Fruit fly (Drosophila melanogaster): ENCODE data around the gene Hou.

dm6 chrX:18662053-18662452, 11.8 kb upstream of the Hou start, which contains the start of gene CG6696:
- TF ChIP-seq topi (GFP tag; optimal IDR thresholded peaks at IDR 0.05): no peak
- TF ChIP-seq dsx (GFP tag; optimal IDR thresholded peaks at IDR 0.05; ENCODE audit: poor library complexity, severe bottlenecking): no peak
- no peak for TF ChIP-seq CG11294 (GFP tag; IDR thresholded peaks at IDR 0.05)
- TF ChIP-seq cyc (GFP tag; optimal IDR thresholded peaks at IDR 0.05): no peak
- TF ChIP-seq Lpt (GFP tag; optimal IDR thresholded peaks at IDR 0.05): no peak

Measured in whole organism, prepupa.